In the genomic region with DNA sequence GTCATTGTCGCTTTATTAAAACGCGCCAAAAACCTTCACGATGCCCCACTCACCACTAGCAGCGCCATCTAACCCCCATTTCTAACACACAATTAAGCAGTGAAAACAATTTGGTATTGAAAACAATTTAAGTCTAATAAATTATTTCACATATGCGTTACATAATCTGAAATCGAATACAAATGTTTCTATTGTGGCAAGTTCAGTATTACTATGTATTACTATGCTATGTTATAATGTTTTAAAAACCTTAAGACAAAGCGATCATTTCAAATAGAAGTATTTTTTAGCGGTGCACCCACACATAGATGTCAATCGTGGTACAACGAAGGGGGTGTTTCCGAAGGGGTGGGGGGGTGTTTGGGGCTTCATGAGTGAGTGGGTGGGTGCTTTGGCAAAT, we compare ENCODE assay signal across 4 fruit fly cellular contexts.
TF ChIP-seq lines count a peak whose summit lies in the region.

No protein-coding gene starts in this region.

- no peak for TF ChIP-seq CTCF in whole organism, embryonic (GFP tag; optimal IDR thresholded peaks at IDR 0.05; lab: Kevin White, UChicago)

TF ChIP-seq in whole organism, embryonic, 481 proteins besides CTCF, POLR2A, EP300 and RAD21 (continues in another document):
- TF ChIP-seq Lim3 (GFP tag; IDR thresholded peaks at IDR 0.05; lab: Robert Waterston, UW), result no peak
- TF ChIP-seq CG11695 (GFP tag; IDR thresholded peaks at IDR 0.05; lab: Robert Waterston, UW), result no peak
- peak; percentile 51 for TF ChIP-seq CG8924 (tag; optimal IDR thresholded peaks at IDR 0.05; lab: Kevin White, UChicago)
- no peak for TF ChIP-seq CG12236 (GFP tag; optimal IDR thresholded peaks at IDR 0.05; lab: Kevin White, UChicago)
- no peak for TF ChIP-seq CG9437 (GFP tag; optimal IDR thresholded peaks at IDR 0.05; lab: Kevin White, UChicago)
- TF ChIP-seq CG7556 (GFP tag; optimal IDR thresholded peaks at IDR 0.05; lab: Kevin White, UChicago), result peak; percentile 35
- no peak for TF ChIP-seq Six4 (GFP tag; optimal IDR thresholded peaks at IDR 0.05; lab: Kevin White, UChicago)
- peak; percentile 67 for TF ChIP-seq CG11504 (tag; optimal IDR thresholded peaks at IDR 0.05; lab: Kevin White, UChicago)
- TF ChIP-seq Doc2 (GFP tag; IDR thresholded peaks at IDR 0.05; lab: Robert Waterston, UW), result no peak
- peak; percentile 17 for TF ChIP-seq CG18262 (tag; optimal IDR thresholded peaks at IDR 0.05; lab: Kevin White, UChicago)
- no peak for TF ChIP-seq Xrp1 (GFP tag; IDR thresholded peaks at IDR 0.05; lab: Robert Waterston, UW)
- TF ChIP-seq lilli (GFP tag; optimal IDR thresholded peaks at IDR 0.05; lab: Kevin White, UChicago), result no peak
- TF ChIP-seq CG6791 (GFP tag; IDR thresholded peaks at IDR 0.05; lab: Robert Waterston, UW; ENCODE audit: partially characterized antibody), result no peak
- TF ChIP-seq CG15479 (GFP tag; optimal IDR thresholded peaks at IDR 0.05; lab: Kevin White, UChicago), result no peak
- peak; percentile 50 for TF ChIP-seq scrt (GFP tag; optimal IDR thresholded peaks at IDR 0.05; lab: Kevin White, UChicago)
- TF ChIP-seq CG6683 (GFP tag; optimal IDR thresholded peaks at IDR 0.05; lab: Kevin White, UChicago), result peak; percentile 14
- TF ChIP-seq Xbp1 (GFP tag; optimal IDR thresholded peaks at IDR 0.05; lab: Kevin White, UChicago), result peak; percentile 3
- peak; percentile 24 for TF ChIP-seq CG3281 (GFP tag; optimal IDR thresholded peaks at IDR 0.05; lab: Kevin White, UChicago)
- no peak for TF ChIP-seq Dref (GFP tag; IDR thresholded peaks at IDR 0.05; lab: Robert Waterston, UW)
- no peak for TF ChIP-seq dan (GFP tag; IDR thresholded peaks at IDR 0.05; lab: Robert Waterston, UW)
- peak; percentile 64 for TF ChIP-seq CG12769 (tag; optimal IDR thresholded peaks at IDR 0.05; lab: Kevin White, UChicago)
- TF ChIP-seq CG1647 (GFP tag; optimal IDR thresholded peaks at IDR 0.05; lab: Kevin White, UChicago), result no peak

TF ChIP-seq in whole organism, prepupa, 60 proteins besides CTCF, POLR2A, EP300 and RAD21:
- TF ChIP-seq Ets96B (tag; optimal IDR thresholded peaks at IDR 0.05; lab: Kevin White, UChicago), result peak; percentile 4
- peak; percentile 10 for TF ChIP-seq CG10669 (GFP tag; optimal IDR thresholded peaks at IDR 0.05; lab: Kevin White, UChicago)
- TF ChIP-seq Eip78C (GFP tag; lab: Kevin White, UChicago), result peak; percentile 39
- peak; percentile 32 for TF ChIP-seq svp (GFP tag; lab: Kevin White, UChicago)
- TF ChIP-seq achi (GFP tag; optimal IDR thresholded peaks at IDR 0.05; lab: Kevin White, UChicago), result no peak
- TF ChIP-seq Gug (GFP tag; IDR thresholded peaks at IDR 0.05; lab: Robert Waterston, UW), result no peak

TF ChIP-seq in whole organism, pupa, 21 proteins besides CTCF, POLR2A, EP300 and RAD21:
- no peak for TF ChIP-seq CG32121 (GFP tag; IDR thresholded peaks at IDR 0.05; lab: Robert Waterston, UW)
- no peak for TF ChIP-seq D1 (tag; optimal IDR thresholded peaks at IDR 0.05; lab: Kevin White, UChicago)
- TF ChIP-seq CG8159 (tag; optimal IDR thresholded peaks at IDR 0.05; lab: Kevin White, UChicago), result peak; percentile 24

TF ChIP-seq in whole organism, wandering third instar larva, 38 proteins besides CTCF, POLR2A, EP300 and RAD21:
- TF ChIP-seq Rel (GFP tag; optimal IDR thresholded peaks at IDR 0.05; lab: Kevin White, UChicago), result no peak
- TF ChIP-seq Rel (tag; optimal IDR thresholded peaks at IDR 0.05; lab: Kevin White, UChicago), result no peak
- no peak for TF ChIP-seq dmrt93B (GFP tag; optimal IDR thresholded peaks at IDR 0.05; lab: Kevin White, UChicago)
- peak; percentile 5 for TF ChIP-seq Sp1 (GFP tag; optimal IDR thresholded peaks at IDR 0.05; lab: Kevin White, UChicago)
- TF ChIP-seq brk (GFP tag; optimal IDR thresholded peaks at IDR 0.05; lab: Kevin White, UChicago), result no peak
- TF ChIP-seq Vsx2 (GFP tag; optimal IDR thresholded peaks at IDR 0.05; lab: Kevin White, UChicago; ENCODE audit: partially characterized antibody), result no peak
- no peak for TF ChIP-seq CG32264 (GFP tag; optimal IDR thresholded peaks at IDR 0.05; lab: Kevin White, UChicago)
- no peak for TF ChIP-seq woc (GFP tag; optimal IDR thresholded peaks at IDR 0.05; lab: Kevin White, UChicago)
- no peak for TF ChIP-seq ey (GFP tag; optimal IDR thresholded peaks at IDR 0.05; lab: Kevin White, UChicago)
- TF ChIP-seq Jra (GFP tag; optimal IDR thresholded peaks at IDR 0.05; lab: Kevin White, UChicago), result no peak
- no peak for TF ChIP-seq usp (GFP tag; optimal IDR thresholded peaks at IDR 0.05; lab: Kevin White, UChicago)
- TF ChIP-seq HLH106 (tag; optimal IDR thresholded peaks at IDR 0.05; lab: Kevin White, UChicago), result peak; percentile 25
- TF ChIP-seq GATAd (GFP tag; optimal IDR thresholded peaks at IDR 0.05; lab: Kevin White, UChicago), result no peak
- TF ChIP-seq rgr (GFP tag; optimal IDR thresholded peaks at IDR 0.05; lab: Kevin White, UChicago), result no peak
- TF ChIP-seq br (GFP tag; optimal IDR thresholded peaks at IDR 0.05; lab: Kevin White, UChicago), result no peak
